Worm (Caenorhabditis elegans) whole organism, late embryonic: ENCODE data around the gene rom-1.

Experiments
- C08G9.2 ChIP-seq: sonication (generic microtip); optimal IDR thresholded peaks from 2 replicates; lab custom pipeline; 2016; ENCODE audit warnings: mild to moderate bottlenecking, missing genetic modification characterization, moderate library complexity, missing compliant biosample characterization
- F13H6.1 ChIP-seq: sonication (generic microtip); optimal IDR thresholded peaks from 2 replicates; lab custom pipeline; 2016; ENCODE audit warnings: missing genetic modification characterization, missing compliant biosample characterization
- K02D7.2 ChIP-seq: sonication (generic microtip); optimal IDR thresholded peaks from 2 replicates; lab custom pipeline; 2017; ENCODE audit warnings: mild to moderate bottlenecking, missing genetic modification characterization, missing compliant biosample characterization
- K09A11.1 ChIP-seq: sonication (generic microtip); optimal IDR thresholded peaks from 2 replicates; lab custom pipeline; 2017; ENCODE audit warnings: antibody characterized with exemption, mild to moderate bottlenecking, missing genetic modification characterization, missing compliant biosample characterization; ENCODE audit not compliant: insufficient read depth
- T23F11.4 ChIP-seq: fragments of 200-800 bp; sonication (Bioruptor generic); optimal IDR thresholded peaks from 2 replicates; lab custom pipeline; 2018; ENCODE audit warnings: mild to moderate bottlenecking, missing genetic modification characterization, missing compliant biosample characterization
- ahr-1 ChIP-seq: sonication (generic microtip); optimal IDR thresholded peaks from 2 replicates; lab custom pipeline; 2016; ENCODE audit warnings: missing genetic modification characterization, missing compliant biosample characterization
- ama-1 ChIP-seq: fragments of 150-350 bp; optimal IDR thresholded peaks from 2 replicates; lab custom pipeline; 2014
- ceh-14 ChIP-seq: sonication (generic microtip); optimal IDR thresholded peaks from 2 replicates; lab custom pipeline; 2016; ENCODE audit warnings: missing genotype, missing genetic modification characterization, missing compliant biosample characterization
- ceh-18 ChIP-seq: sonication (generic microtip); optimal IDR thresholded peaks from 2 replicates; lab custom pipeline; 2016; ENCODE audit warnings: missing genetic modification characterization, missing compliant biosample characterization
- ceh-19 ChIP-seq: fragments of 200-800 bp; sonication (Bioruptor generic); optimal IDR thresholded peaks from 2 replicates; lab custom pipeline; 2018; ENCODE audit warnings: mild to moderate bottlenecking, missing genetic modification characterization, missing compliant biosample characterization
- ceh-2 ChIP-seq: sonication (generic microtip); optimal IDR thresholded peaks from 2 replicates; lab custom pipeline; 2016; ENCODE audit warnings: missing genotype, missing genetic modification characterization, missing compliant biosample characterization
- ceh-22 ChIP-seq: sonication (generic microtip); optimal IDR thresholded peaks from 2 replicates; lab custom pipeline; 2017; ENCODE audit warnings: missing biosample characterization, missing genetic modification characterization
- ceh-24 ChIP-seq: sonication (generic microtip); optimal IDR thresholded peaks from 2 replicates; lab custom pipeline; 2016; ENCODE audit warnings: mild to moderate bottlenecking, missing genetic modification characterization, missing compliant biosample characterization
- ceh-30 ChIP-seq: fragments of 150-350 bp; optimal IDR thresholded peaks from 2 replicates; lab custom pipeline; 2014; ENCODE audit warnings: missing biosample characterization, missing genetic modification characterization
- ceh-34 ChIP-seq: sonication (generic microtip); optimal IDR thresholded peaks from 2 replicates; lab custom pipeline; 2016; ENCODE audit warnings: mild to moderate bottlenecking, missing genetic modification characterization, missing compliant biosample characterization
- ceh-45 ChIP-seq: fragments of 200-800 bp; sonication (Bioruptor generic); IDR thresholded peaks from 2 replicates; pipeline ENCODE4 v1.3.6; 2022; ENCODE audit warnings: missing genetic modification reagents, missing genetic modification characterization, missing compliant biosample characterization
- ceh-48 ChIP-seq: sonication (generic microtip); optimal IDR thresholded peaks from 2 replicates; lab custom pipeline; 2016; ENCODE audit warnings: missing genetic modification characterization, inconsistent platforms, missing compliant biosample characterization
- ceh-9 ChIP-seq: sonication (generic microtip); optimal IDR thresholded peaks from 2 replicates; lab custom pipeline; 2016; ENCODE audit warnings: mild to moderate bottlenecking, missing genetic modification characterization, inconsistent platforms, missing compliant biosample characterization
- che-1 ChIP-seq: sonication (generic microtip); optimal IDR thresholded peaks from 2 replicates; lab custom pipeline; 2016; ENCODE audit warnings: mild to moderate bottlenecking, missing genetic modification characterization, missing compliant biosample characterization
- fax-1 ChIP-seq: sonication (generic microtip); optimal IDR thresholded peaks from 2 replicates; lab custom pipeline; 2016; ENCODE audit warnings: missing genotype, missing genetic modification characterization, missing compliant biosample characterization
- fkh-6 ChIP-seq: sonication (generic microtip); optimal IDR thresholded peaks from 2 replicates; lab custom pipeline; 2016; ENCODE audit warnings: missing genetic modification characterization, missing compliant biosample characterization
- gmeb-2 ChIP-seq: sonication (generic microtip); optimal IDR thresholded peaks from 2 replicates; lab custom pipeline; 2016; ENCODE audit warnings: missing genetic modification characterization, inconsistent platforms, missing compliant biosample characterization
- hlh-13 ChIP-seq: fragments of 200-800 bp; sonication (Bioruptor generic); optimal IDR thresholded peaks from 2 replicates; lab custom pipeline; 2018; ENCODE audit warnings: mild to moderate bottlenecking, missing genetic modification characterization, missing compliant biosample characterization
- hlh-15 ChIP-seq: sonication (generic microtip); optimal IDR thresholded peaks from 2 replicates; lab custom pipeline; 2016; ENCODE audit warnings: missing genetic modification characterization, missing compliant biosample characterization
- hlh-30 ChIP-seq: sonication (generic microtip); optimal IDR thresholded peaks from 2 replicates; lab custom pipeline; 2017; ENCODE audit warnings: antibody characterized with exemption, missing genetic modification characterization, missing compliant biosample characterization; ENCODE audit not compliant: insufficient read depth
- hlh-6 ChIP-seq: sonication (generic microtip); optimal IDR thresholded peaks from 2 replicates; lab custom pipeline; 2016; ENCODE audit warnings: missing genotype, missing genetic modification characterization, missing compliant biosample characterization
- lin-11 ChIP-seq: fragments of 200-800 bp; sonication (Bioruptor generic); optimal IDR thresholded peaks from 2 replicates; lab custom pipeline; 2018; ENCODE audit warnings: mild to moderate bottlenecking, missing genetic modification characterization, missing compliant biosample characterization
- mec-3 ChIP-seq: sonication (generic microtip); optimal IDR thresholded peaks from 2 replicates; lab custom pipeline; 2016; ENCODE audit warnings: borderline replicate concordance, missing genetic modification characterization, missing compliant biosample characterization
- nfya-1 ChIP-seq: sonication (generic microtip); optimal IDR thresholded peaks from 2 replicates; lab custom pipeline; 2017; ENCODE audit warnings: missing genetic modification characterization, mild to moderate bottlenecking, missing compliant biosample characterization, antibody characterized with exemption, moderate library complexity
- nhr-232 ChIP-seq: sonication (generic microtip); optimal IDR thresholded peaks from 2 replicates; lab custom pipeline; 2016; ENCODE audit warnings: missing genetic modification characterization, missing compliant biosample characterization
- npax-4 ChIP-seq: sonication (generic microtip); optimal IDR thresholded peaks from 2 replicates; lab custom pipeline; 2016; ENCODE audit warnings: missing genetic modification characterization, missing compliant biosample characterization
- pat-9 ChIP-seq: fragments of 200-800 bp; sonication (Bioruptor generic); optimal IDR thresholded peaks from 2 replicates; lab custom pipeline; 2018; ENCODE audit warnings: mild to moderate bottlenecking, missing genetic modification characterization, moderate library complexity, missing compliant biosample characterization
- pax-1 ChIP-seq: fragments of 150-350 bp; optimal IDR thresholded peaks from 2 replicates; lab custom pipeline; 2014; ENCODE audit warnings: missing biosample characterization, missing genetic modification characterization
- pha-4 ChIP-seq: fragments of 150-350 bp; optimal IDR thresholded peaks from 2 replicates; lab custom pipeline; 2018; ENCODE audit warnings: missing biosample characterization, missing genetic modification reagents, missing genetic modification characterization
- pros-1 ChIP-seq: fragments of 150-350 bp; optimal IDR thresholded peaks from 2 replicates; lab custom pipeline; 2014; ENCODE audit warnings: missing biosample characterization, missing genetic modification reagents, missing genetic modification characterization
- ref-2 ChIP-seq: sonication (generic microtip); optimal IDR thresholded peaks from 2 replicates; lab custom pipeline; 2016; ENCODE audit warnings: missing genetic modification characterization, missing compliant biosample characterization
- sdc-2 ChIP-seq: sonication (generic microtip); optimal IDR thresholded peaks from 2 replicates; lab custom pipeline; 2016; ENCODE audit warnings: missing genotype, missing genetic modification characterization, missing compliant biosample characterization
- sox-2 ChIP-seq: fragments of 200-800 bp; sonication (Bioruptor generic); IDR thresholded peaks from 2 replicates; pipeline ENCODE4 v1.3.6; 2022; ENCODE audit warnings: missing genetic modification reagents, missing genetic modification characterization, missing compliant biosample characterization
- sox-4 ChIP-seq: sonication (generic microtip); optimal IDR thresholded peaks from 2 replicates; lab custom pipeline; 2017; ENCODE audit warnings: mild to moderate bottlenecking, missing genetic modification characterization, inconsistent platforms, missing compliant biosample characterization
- syd-9 ChIP-seq: sonication (generic microtip); optimal IDR thresholded peaks from 2 replicates; lab custom pipeline; 2016; ENCODE audit warnings: mild to moderate bottlenecking, missing genetic modification characterization, moderate library complexity, missing compliant biosample characterization
- tbx-2 ChIP-seq: sonication (generic microtip); optimal IDR thresholded peaks from 2 replicates; lab custom pipeline; 2016; ENCODE audit warnings: missing genetic modification characterization, missing compliant biosample characterization
- tbx-7 ChIP-seq: sonication (generic microtip); optimal IDR thresholded peaks from 2 replicates; lab custom pipeline; 2016; ENCODE audit warnings: missing genotype, missing genetic modification characterization, missing compliant biosample characterization
- ttx-3 ChIP-seq: sonication (generic microtip); optimal IDR thresholded peaks from 2 replicates; lab custom pipeline; 2016; ENCODE audit warnings: missing genetic modification reagents, missing genetic modification characterization, missing compliant biosample characterization
- unc-3 ChIP-seq, 2 experiments: fragments of 200-800 bp in 1 of 2; sonication (Bioruptor generic) in 1 of 2; sonication (generic microtip) in 1 of 2; conservative IDR thresholded peaks in 1 of 2; optimal IDR thresholded peaks in 1 of 2; 2 replicates each; pipeline versions ENCODE4 v1.3.6 to Lab custom; 2016 to 2022; ENCODE audit warnings: missing compliant biosample characterization in 2 of 2, missing genetic modification characterization in 2 of 2, missing genetic modification reagents in 1 of 2
- unc-42 ChIP-seq: sonication (generic microtip); optimal IDR thresholded peaks from 2 replicates; lab custom pipeline; 2016; ENCODE audit warnings: missing genotype, missing genetic modification characterization, missing compliant biosample characterization
- unc-55 ChIP-seq: sonication (generic microtip); optimal IDR thresholded peaks from 2 replicates; lab custom pipeline; 2017; ENCODE audit warnings: missing biosample characterization, missing genetic modification reagents, missing genetic modification characterization
- zip-5 ChIP-seq: sonication (generic microtip); optimal IDR thresholded peaks from 2 replicates; lab custom pipeline; 2016; ENCODE audit warnings: missing genetic modification characterization, missing compliant biosample characterization
- ztf-16 ChIP-seq: sonication (generic microtip); optimal IDR thresholded peaks from 2 replicates; lab custom pipeline; 2017; ENCODE audit warnings: missing genetic modification characterization, missing compliant biosample characterization

Gene rom-1

ce11 chrIII:4944213-4944612, 37.2 kb downstream of the rom-1 start, which contains the start of gene ntl-9:
TSS of gene ntl-9 (plus strand) at chrIII:4944513.
- TF ChIP-seq hlh-15 (tag; lab: Kevin White, UChicago): no peak
- TF ChIP-seq ceh-19 (GFP tag; lab: Kevin White, UChicago): no peak
- no peak for TF ChIP-seq ahr-1 (tag; lab: Kevin White, UChicago)
- TF ChIP-seq fax-1 (tag; lab: Kevin White, UChicago): no peak
- no peak for TF ChIP-seq ceh-18 (tag; lab: Kevin White, UChicago)
- TF ChIP-seq syd-9 (tag; lab: Kevin White, UChicago): no peak
- no peak for TF ChIP-seq pat-9 (tag; lab: Kevin White, UChicago)
- no peak for TF ChIP-seq ref-2
- no peak for TF ChIP-seq K02D7.2
- no peak for TF ChIP-seq npax-4 (tag; lab: Kevin White, UChicago)
- no peak for TF ChIP-seq ceh-48
- TF ChIP-seq K09A11.1 (tag; lab: Kevin White, UChicago): no peak
- TF ChIP-seq T23F11.4 (GFP tag; lab: Kevin White, UChicago): no peak
- TF ChIP-seq mec-3 (tag; lab: Kevin White, UChicago): no peak
- no peak for TF ChIP-seq ceh-22 (tag; lab: Kevin White, UChicago)
- TF ChIP-seq ttx-3 (tag; lab: Kevin White, UChicago): no peak

ce11 chrIII:4947352-4947751, 40.4 kb downstream of the rom-1 start:
- peak; percentile 52 for TF ChIP-seq fax-1 (tag; lab: Kevin White, UChicago)
- TF ChIP-seq syd-9 (tag; lab: Kevin White, UChicago): peak; percentile 42
- TF ChIP-seq C08G9.2 (tag; lab: Kevin White, UChicago): peak; percentile 60
- no peak for TF ChIP-seq tbx-7
- peak; percentile 84 for TF ChIP-seq ceh-34 (tag; lab: Kevin White, UChicago)
- peak; percentile 33 for TF ChIP-seq F13H6.1 (tag; lab: Kevin White, UChicago)
- no peak for TF ChIP-seq che-1 (tag; lab: Kevin White, UChicago)
- TF ChIP-seq sox-2 (GFP tag; lab: Robert Waterston, UW): no peak
- TF ChIP-seq ceh-18 (tag; lab: Kevin White, UChicago): peak; percentile 24
- TF ChIP-seq pha-4 (tag; lab: Kevin White, UChicago): no peak
- peak; percentile 9 for TF ChIP-seq nhr-232 (tag; lab: Kevin White, UChicago)
- no peak for TF ChIP-seq ceh-45 (GFP tag; lab: Robert Waterston, UW)
- TF ChIP-seq lin-11 (tag; lab: Kevin White, UChicago): no peak
- TF ChIP-seq ama-1 (lab: Kevin White, UChicago): no peak
- TF ChIP-seq unc-42 (tag; lab: Kevin White, UChicago): peak; percentile 65
- no peak for TF ChIP-seq pat-9 (tag; lab: Kevin White, UChicago)
- peak; percentile 66 for TF ChIP-seq ceh-14
- TF ChIP-seq ztf-16 (tag; lab: Kevin White, UChicago): no peak
- no peak for TF ChIP-seq zip-5 (tag; lab: Kevin White, UChicago)
- TF ChIP-seq pax-1: no peak
- TF ChIP-seq hlh-6: peak; percentile 75
- TF ChIP-seq npax-4 (tag; lab: Kevin White, UChicago): no peak
- no peak for TF ChIP-seq ceh-30 (tag; lab: Kevin White, UChicago)
- TF ChIP-seq mec-3 (tag; lab: Kevin White, UChicago): peak; percentile 51
- TF ChIP-seq hlh-15 (tag; lab: Kevin White, UChicago): no peak
- TF ChIP-seq gmeb-2 (tag; lab: Kevin White, UChicago): no peak
- TF ChIP-seq pros-1 (tag; lab: Kevin White, UChicago): peak; percentile 47
- TF ChIP-seq K09A11.1 (tag; lab: Kevin White, UChicago): no peak
- no peak for TF ChIP-seq ceh-24 (tag; lab: Kevin White, UChicago)
- peak; percentile 86 for TF ChIP-seq tbx-2 (tag; lab: Kevin White, UChicago)
- peak; percentile 73 for TF ChIP-seq nfya-1 (tag; lab: Kevin White, UChicago)
- TF ChIP-seq hlh-13 (GFP tag; lab: Kevin White, UChicago): no peak
- peak; percentile 80 for TF ChIP-seq ref-2
- TF ChIP-seq sox-4: peak; percentile 6
- TF ChIP-seq fkh-6 (tag; lab: Kevin White, UChicago): no peak
- no peak for TF ChIP-seq unc-55
- TF ChIP-seq ceh-9 (tag; lab: Kevin White, UChicago): no peak
- no peak for TF ChIP-seq ceh-48
- peak; percentile 46 for TF ChIP-seq ceh-2
- TF ChIP-seq ceh-19 (GFP tag; lab: Kevin White, UChicago): peak; percentile 84
- TF ChIP-seq hlh-30 (tag; lab: Kevin White, UChicago): peak; percentile 77
- TF ChIP-seq unc-3 (GFP tag; conservative IDR thresholded peaks at IDR 0.05; lab: Robert Waterston, UW): no peak
- no peak for TF ChIP-seq unc-3 (tag; optimal IDR thresholded peaks at IDR 0.05; lab: Kevin White, UChicago)
- TF ChIP-seq ahr-1 (tag; lab: Kevin White, UChicago): no peak
- peak; percentile 32 for TF ChIP-seq T23F11.4 (GFP tag; lab: Kevin White, UChicago)
- TF ChIP-seq sdc-2 (tag; lab: Kevin White, UChicago): peak; percentile 55
